Worm (Caenorhabditis elegans) whole organism, mixed stage, embryonic: Measurements from ENCODE around the gene nhr-91.

ENCODE experiments used
- blmp-1 ChIP-seq: fragments of 150-350 bp; optimal IDR thresholded peaks from 2 replicates; lab custom pipeline; 2014; ENCODE audit warnings: missing biosample characterization, missing genetic modification characterization
- ceh-43 ChIP-seq: fragments of 200-800 bp; sonication (Bioruptor generic); optimal IDR thresholded peaks from 2 replicates; lab custom pipeline; 2018; ENCODE audit warnings: mild to moderate bottlenecking, missing genetic modification characterization, moderate library complexity, missing compliant biosample characterization
- ceh-83 ChIP-seq: fragments of 200-800 bp; sonication (Bioruptor generic); optimal IDR thresholded peaks from 2 replicates; lab custom pipeline; 2018; ENCODE audit warnings: mild to moderate bottlenecking, missing genetic modification characterization, missing compliant biosample characterization
- ces-1 ChIP-seq: fragments of 150-350 bp; optimal IDR thresholded peaks from 2 replicates; lab custom pipeline; 2014; ENCODE audit warnings: missing biosample characterization, missing genetic modification reagents, missing genetic modification characterization
- cnd-1 ChIP-seq: fragments of 200-800 bp; sonication (Bioruptor generic); optimal IDR thresholded peaks from 2 replicates; lab custom pipeline; 2018; ENCODE audit warnings: mild to moderate bottlenecking, missing genetic modification characterization, missing compliant biosample characterization
- drap-1 ChIP-seq: fragments of 200-800 bp; sonication (Bioruptor generic); optimal IDR thresholded peaks from 3 replicates; lab custom pipeline; 2018; ENCODE audit warnings: mild to moderate bottlenecking, missing genetic modification characterization, missing compliant biosample characterization
- elt-3 ChIP-seq: fragments of 150-350 bp; optimal IDR thresholded peaks from 2 replicates; lab custom pipeline; 2014; ENCODE audit warnings: missing biosample characterization, missing genetic modification characterization
- flh-1 ChIP-seq: fragments of 200-800 bp; sonication (Bioruptor generic); optimal IDR thresholded peaks from 2 replicates; lab custom pipeline; 2018; ENCODE audit warnings: mild to moderate bottlenecking, missing genetic modification characterization, moderate library complexity, missing compliant biosample characterization
- ham-2 ChIP-seq: fragments of 200-800 bp; sonication (Bioruptor generic); optimal IDR thresholded peaks from 2 replicates; lab custom pipeline; 2018; ENCODE audit warnings: mild to moderate bottlenecking, missing genetic modification characterization, missing compliant biosample characterization
- lin-13 ChIP-seq: fragments of 150-350 bp; optimal IDR thresholded peaks from 2 replicates; lab custom pipeline; 2014; ENCODE audit warnings: missing biosample characterization, missing genetic modification characterization
- lin-32 ChIP-seq: fragments of 200-800 bp; sonication (Bioruptor generic); optimal IDR thresholded peaks from 2 replicates; lab custom pipeline; 2018; ENCODE audit warnings: mild to moderate bottlenecking, missing genetic modification characterization, missing compliant biosample characterization
- lsy-2 ChIP-seq: fragments of 150-350 bp; optimal IDR thresholded peaks from 2 replicates; lab custom pipeline; 2014; ENCODE audit warnings: missing biosample characterization, missing genetic modification characterization
- mab-5 ChIP-seq: fragments of 150-350 bp; optimal IDR thresholded peaks from 2 replicates; lab custom pipeline; 2014; ENCODE audit warnings: missing biosample characterization, missing genetic modification characterization
- mls-2 ChIP-seq: sonication (generic microtip); optimal IDR thresholded peaks from 2 replicates; lab custom pipeline; 2016; ENCODE audit warnings: mild to moderate bottlenecking, missing genetic modification characterization, moderate library complexity, missing compliant biosample characterization
- nhr-28 ChIP-seq: fragments of 150-350 bp; optimal IDR thresholded peaks from 2 replicates; lab custom pipeline; 2014; ENCODE audit warnings: missing biosample characterization, missing genetic modification characterization
- pha-4 ChIP-seq: fragments of 150-350 bp; optimal IDR thresholded peaks from 2 replicates; lab custom pipeline; 2018; ENCODE audit warnings: missing biosample characterization, missing genetic modification reagents, missing genetic modification characterization
- snpc-4 ChIP-seq: fragments of 150-350 bp; optimal IDR thresholded peaks from 2 replicates; lab custom pipeline; 2014; ENCODE audit warnings: missing biosample characterization, missing genetic modification characterization
- tbx-8 ChIP-seq: fragments of 200-800 bp; sonication (Bioruptor generic); optimal IDR thresholded peaks from 2 replicates; lab custom pipeline; 2018; ENCODE audit warnings: mild to moderate bottlenecking, missing genetic modification characterization, moderate library complexity, missing compliant biosample characterization
- zip-8 ChIP-seq: fragments of 150-350 bp; optimal IDR thresholded peaks from 2 replicates; lab custom pipeline; 2014; ENCODE audit warnings: missing biosample characterization, missing genetic modification characterization
- ztf-11 ChIP-seq: fragments of 150-350 bp; optimal IDR thresholded peaks from 2 replicates; lab custom pipeline; 2014; ENCODE audit warnings: missing biosample characterization, missing genetic modification characterization

Gene nhr-91

ce11 chrX:15355603-15356002 lies 46.4 kb downstream of the nhr-91 start:
- TF ChIP-seq lsy-2 (no peak), ceh-83 (no peak), pha-4 (tag; lab: Kevin White, UChicago) (no peak), ceh-43 (GFP tag; lab: Kevin White, UChicago) (no peak), zip-8 (tag; lab: Kevin White, UChicago) (no peak), ces-1 (GFP tag; lab: Kevin White, UChicago) (no peak), blmp-1 (tag; lab: Kevin White, UChicago) (no peak), nhr-28 (tag; lab: Kevin White, UChicago) (no peak), ham-2 (GFP tag; lab: Kevin White, UChicago) (no peak), tbx-8 (GFP tag; lab: Kevin White, UChicago) (no peak), flh-1 (no peak), lin-32 (GFP tag; lab: Kevin White, UChicago) (no peak), mls-2 (tag; lab: Kevin White, UChicago) (no peak), ztf-11 (tag; lab: Kevin White, UChicago) (no peak), mab-5 (no peak), snpc-4 (tag; lab: Kevin White, UChicago) (no peak), cnd-1 (tag; lab: Kevin White, UChicago) (no peak), lin-13 (tag; lab: Kevin White, UChicago) (no peak)
- TF ChIP-seq, all 35 proteins: peak for 0

DNA sequence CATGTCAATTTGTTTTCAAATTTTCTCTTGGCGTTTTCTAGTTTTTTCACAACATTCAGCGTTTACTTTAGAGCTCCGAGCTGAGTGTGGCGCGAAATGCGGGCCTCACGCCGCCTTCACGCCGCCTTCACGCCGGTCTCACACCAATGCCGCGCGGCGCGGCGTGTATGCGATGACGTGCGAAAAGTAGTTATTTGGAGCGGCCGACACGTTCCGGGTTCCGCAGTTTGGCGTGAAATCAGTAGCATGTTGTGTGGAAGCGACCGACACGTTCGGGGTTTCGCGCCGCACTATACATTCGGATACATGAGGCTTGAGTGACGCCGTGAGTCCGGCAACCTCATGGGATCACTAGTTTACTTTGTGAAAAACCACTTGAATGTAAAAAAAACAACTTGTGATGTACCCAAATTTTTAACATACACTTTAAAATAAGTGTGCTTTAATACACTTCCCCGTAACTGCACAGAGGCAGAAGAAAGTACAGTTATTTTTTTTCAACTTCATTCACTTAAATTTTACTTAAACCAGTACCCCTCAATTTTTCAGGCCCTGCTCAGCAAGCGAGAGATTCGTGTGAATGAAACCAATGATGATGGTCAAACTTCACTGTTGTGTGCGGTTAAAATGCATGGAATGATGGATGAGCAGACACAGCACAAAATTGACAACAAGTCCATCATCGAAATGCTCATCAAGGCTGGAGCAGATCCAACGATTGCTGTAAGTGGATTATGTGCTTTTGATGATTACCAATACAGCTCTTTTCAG lies 53.2 kb downstream of the nhr-91 start:
- TF ChIP-seq elt-3 (tag; lab: Kevin White, UChicago): no peak
- no peak for TF ChIP-seq snpc-4 (tag; lab: Kevin White, UChicago)
- no peak for TF ChIP-seq drap-1 (GFP tag; lab: Kevin White, UChicago)
- no peak for TF ChIP-seq cnd-1 (tag; lab: Kevin White, UChicago)
- no peak for TF ChIP-seq ceh-83
